Worm (Caenorhabditis elegans) whole organism, L2 larva: ENCODE data around the gene ztf-1.

ENCODE experiments used
- C34F6.9 ChIP-seq: fragments of 150-350 bp; optimal IDR thresholded peaks from 2 replicates; lab custom pipeline; 2014; ENCODE audit warnings: missing biosample characterization, missing genetic modification characterization
- F13H6.1 ChIP-seq: sonication (generic microtip); optimal IDR thresholded peaks from 2 replicates; lab custom pipeline; 2016; ENCODE audit warnings: missing genetic modification characterization, missing compliant biosample characterization
- ZK546.5 ChIP-seq: sonication (generic microtip); optimal IDR thresholded peaks from 2 replicates; lab custom pipeline; 2017; ENCODE audit warnings: missing biosample characterization, missing genetic modification characterization
- aly-2 ChIP-seq: fragments of 150-350 bp; optimal IDR thresholded peaks from 2 replicates; lab custom pipeline; 2014; ENCODE audit warnings: missing biosample characterization, missing genetic modification characterization
- blmp-1 ChIP-seq: sonication (generic microtip); optimal IDR thresholded peaks from 2 replicates; lab custom pipeline; 2017; ENCODE audit warnings: missing genetic modification characterization, mild to moderate bottlenecking, missing compliant biosample characterization, antibody characterized with exemption, moderate library complexity; ENCODE audit not compliant: insufficient read depth
- ceh-16 ChIP-seq: fragments of 150-350 bp; optimal IDR thresholded peaks from 2 replicates; lab custom pipeline; 2014; ENCODE audit warnings: missing biosample characterization, missing genetic modification characterization
- ceh-82 ChIP-seq: fragments of 150-350 bp; optimal IDR thresholded peaks from 2 replicates; lab custom pipeline; 2014; ENCODE audit warnings: missing biosample characterization, missing genetic modification characterization
- crh-2 ChIP-seq: sonication (generic microtip); optimal IDR thresholded peaks from 2 replicates; lab custom pipeline; 2017; ENCODE audit warnings: missing biosample characterization, missing genetic modification characterization
- dmd-4 ChIP-seq: sonication (generic microtip); optimal IDR thresholded peaks from 2 replicates; lab custom pipeline; 2017; ENCODE audit warnings: missing biosample characterization, missing genetic modification characterization
- elt-1 ChIP-seq: fragments of 150-350 bp; optimal IDR thresholded peaks from 2 replicates; lab custom pipeline; 2014; ENCODE audit warnings: missing biosample characterization, missing genetic modification characterization
- elt-3 ChIP-seq: sonication (generic microtip); optimal IDR thresholded peaks from 2 replicates; lab custom pipeline; 2017; ENCODE audit warnings: missing biosample characterization, missing genetic modification characterization
- fos-1 ChIP-seq: fragments of 150-350 bp; optimal IDR thresholded peaks from 2 replicates; lab custom pipeline; 2014; ENCODE audit warnings: missing biosample characterization, missing genetic modification characterization
- gmeb-1 ChIP-seq: fragments of 150-350 bp; optimal IDR thresholded peaks from 2 replicates; lab custom pipeline; 2014; ENCODE audit warnings: missing biosample characterization, missing genetic modification characterization
- lin-11 ChIP-seq: fragments of 150-350 bp; sonication (generic microtip); optimal IDR thresholded peaks from 2 replicates; lab custom pipeline; 2014; ENCODE audit warnings: missing biosample characterization, missing genetic modification characterization, inconsistent platforms, mixed read lengths
- lin-13 ChIP-seq: fragments of 150-350 bp; optimal IDR thresholded peaks from 2 replicates; lab custom pipeline; 2014; ENCODE audit warnings: missing biosample characterization, missing genetic modification reagents, missing genetic modification characterization
- lin-39 ChIP-seq: fragments of 150-350 bp; optimal IDR thresholded peaks from 2 replicates; lab custom pipeline; 2014; ENCODE audit warnings: missing biosample characterization, missing genetic modification reagents, missing genetic modification characterization
- mab-5 ChIP-seq: fragments of 150-350 bp; optimal IDR thresholded peaks from 2 replicates; lab custom pipeline; 2014; ENCODE audit warnings: missing biosample characterization, missing genetic modification characterization
- mdl-1 ChIP-seq, 2 experiments: fragments of 150-350 bp in 1 of 2; sonication (generic microtip) in 1 of 2; optimal IDR thresholded peaks; 2 replicates each; lab custom pipeline; 2017; ENCODE audit warnings: missing biosample characterization in 2 of 2, missing genetic modification characterization in 2 of 2
- nhr-10 ChIP-seq: sonication (generic microtip); optimal IDR thresholded peaks from 2 replicates; lab custom pipeline; 2017; ENCODE audit warnings: missing biosample characterization, missing genetic modification characterization
- nhr-11 ChIP-seq: fragments of 150-350 bp; optimal IDR thresholded peaks from 2 replicates; lab custom pipeline; 2014; ENCODE audit warnings: missing biosample characterization, missing genetic modification characterization
- nhr-12 ChIP-seq: fragments of 150-350 bp; optimal IDR thresholded peaks from 2 replicates; lab custom pipeline; 2014; ENCODE audit warnings: missing biosample characterization, missing genetic modification characterization
- nhr-129 ChIP-seq: fragments of 150-350 bp; optimal IDR thresholded peaks from 2 replicates; lab custom pipeline; 2014; ENCODE audit warnings: missing biosample characterization, missing genetic modification characterization
- nhr-23 ChIP-seq: fragments of 150-350 bp; optimal IDR thresholded peaks from 2 replicates; lab custom pipeline; 2014; ENCODE audit warnings: missing biosample characterization, missing genetic modification reagents, missing genetic modification characterization
- nhr-25 ChIP-seq: fragments of 150-350 bp; sonication (generic microtip); optimal IDR thresholded peaks from 3 replicates; lab custom pipeline; 2014; ENCODE audit warnings: missing biosample characterization, missing genetic modification characterization
- nhr-6 ChIP-seq: fragments of 150-350 bp; optimal IDR thresholded peaks from 2 replicates; lab custom pipeline; 2014; ENCODE audit warnings: missing biosample characterization, missing genetic modification characterization
- sem-4 ChIP-seq: fragments of 150-350 bp; optimal IDR thresholded peaks from 2 replicates; lab custom pipeline; 2014; ENCODE audit warnings: missing biosample characterization, missing genetic modification reagents, missing genetic modification characterization
- skn-1 ChIP-seq: sonication (generic microtip); optimal IDR thresholded peaks from 2 replicates; lab custom pipeline; 2017; ENCODE audit warnings: missing biosample characterization, missing genetic modification characterization
- sma-3 ChIP-seq: sonication (generic microtip); optimal IDR thresholded peaks from 2 replicates; lab custom pipeline; 2016; ENCODE audit warnings: missing genetic modification reagents, missing genetic modification characterization, missing compliant biosample characterization
- sma-9 ChIP-seq, 2 experiments: fragments of 150-350 bp in 1 of 2; sonication (generic microtip) in 1 of 2; optimal IDR thresholded peaks; 2 replicates each; lab custom pipeline; 2014 to 2016; ENCODE audit warnings: missing genetic modification characterization in 2 of 2, mild to moderate bottlenecking in 1 of 2, missing biosample characterization in 1 of 2, missing compliant biosample characterization in 1 of 2, missing genetic modification reagents in 1 of 2, moderate library complexity in 1 of 2
- snpc-4 ChIP-seq: fragments of 150-350 bp; optimal IDR thresholded peaks from 2 replicates; lab custom pipeline; 2014; ENCODE audit warnings: missing biosample characterization, missing genetic modification characterization
- unc-39 ChIP-seq: fragments of 150-350 bp; optimal IDR thresholded peaks from 2 replicates; lab custom pipeline; 2014; ENCODE audit warnings: missing biosample characterization, missing genetic modification characterization
- unc-55 ChIP-seq: fragments of 150-350 bp; sonication (generic microtip); optimal IDR thresholded peaks from 3 replicates; lab custom pipeline; 2014; ENCODE audit warnings: missing biosample characterization, missing genetic modification reagents, missing genetic modification characterization
- ztf-1 ChIP-seq: fragments of 200-800 bp; sonication (Bioruptor generic); conservative IDR thresholded peaks from 2 replicates; pipeline ENCODE4 v1.3.6; 2022; ENCODE audit warnings: missing genetic modification characterization, missing compliant biosample characterization
- ztf-11 ChIP-seq: sonication (generic microtip); optimal IDR thresholded peaks from 2 replicates; lab custom pipeline; 2017; ENCODE audit warnings: missing biosample characterization, missing genetic modification characterization

The ztf-1 gene

DNA sequence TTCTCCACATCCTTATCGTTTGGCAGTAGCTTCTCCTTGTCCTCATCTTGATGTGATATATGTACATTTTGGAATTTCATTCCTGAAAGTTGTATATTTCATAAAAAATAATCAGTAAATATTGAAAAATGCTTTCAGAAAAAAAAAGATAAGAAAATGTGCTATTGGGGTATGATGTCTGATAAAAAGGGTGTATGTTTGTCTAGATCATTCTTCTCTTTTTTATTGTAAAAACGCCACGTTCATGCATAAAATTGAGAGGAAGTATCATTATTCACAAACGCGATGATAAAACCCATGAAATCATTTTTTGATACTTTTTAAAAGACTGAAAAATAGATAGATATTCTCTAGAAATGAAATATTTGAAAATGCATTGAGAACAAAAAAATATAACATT is 43.5 kb downstream of the ztf-1 start:
- peak; percentile 69 for TF ChIP-seq crh-2 (tag; lab: Kevin White, UChicago)
- peak; percentile 92 for TF ChIP-seq fos-1 (tag; lab: Kevin White, UChicago)
- peak; percentile 22 for TF ChIP-seq skn-1 (tag; lab: Kevin White, UChicago)
- TF ChIP-seq ceh-82, result no peak
- TF ChIP-seq nhr-12 (tag; lab: Kevin White, UChicago), result no peak
- no peak for TF ChIP-seq nhr-23 (tag; lab: Kevin White, UChicago)
- no peak for TF ChIP-seq dmd-4
- peak; percentile 40 for TF ChIP-seq sma-3 (GFP tag; lab: Kevin White, UChicago)
- no peak for TF ChIP-seq lin-13 (GFP tag; lab: Kevin White, UChicago)
- TF ChIP-seq nhr-129 (tag; lab: Kevin White, UChicago), result no peak
- no peak for TF ChIP-seq elt-1
- no peak for TF ChIP-seq nhr-11
- peak; percentile 41 for TF ChIP-seq F13H6.1 (tag; lab: Kevin White, UChicago)
- no peak for TF ChIP-seq nhr-6 (tag; lab: Kevin White, UChicago)
- TF ChIP-seq ZK546.5, result no peak
- TF ChIP-seq ztf-11 (tag; lab: Kevin White, UChicago), result no peak
- TF ChIP-seq elt-3 (tag; lab: Kevin White, UChicago), result no peak
- no peak for TF ChIP-seq ztf-1
- TF ChIP-seq sma-9 (GFP tag; optimal IDR thresholded peaks at IDR 0.05; lab: Kevin White, UChicago), result peak; percentile 22
- TF ChIP-seq sma-9 (tag; optimal IDR thresholded peaks at IDR 0.05; lab: Kevin White, UChicago), result no peak
- no peak for TF ChIP-seq gmeb-1
- no peak for TF ChIP-seq mdl-1 (tag; optimal IDR thresholded peaks at IDR 0.05; lab: Kevin White, UChicago)
- no peak for TF ChIP-seq mab-5 (tag; lab: Kevin White, UChicago)
- no peak for TF ChIP-seq aly-2 (tag; lab: Kevin White, UChicago)

DNA sequence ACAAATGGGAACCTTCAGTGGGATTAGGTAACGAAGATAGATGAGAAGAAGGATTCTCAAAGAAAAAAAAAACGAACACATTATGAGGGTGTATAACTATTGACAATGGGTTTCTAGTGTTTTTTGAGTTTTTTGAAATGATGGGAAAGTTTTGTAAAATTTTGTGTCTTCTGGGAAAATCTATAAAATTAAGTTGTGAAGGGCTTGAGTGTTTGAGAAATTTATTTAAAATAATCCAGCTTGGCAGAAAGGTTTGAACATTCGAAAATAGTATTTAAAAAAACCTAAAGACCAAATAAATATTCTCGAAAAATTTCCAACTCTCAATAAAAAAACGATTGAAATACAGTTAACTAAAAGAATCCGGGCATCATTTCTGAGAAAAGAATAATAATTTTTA is 46.9 kb downstream of the ztf-1 start:
- TF ChIP-seq mdl-1 (tag; optimal IDR thresholded peaks at IDR 0.05; lab: Kevin White, UChicago) (no peak), sem-4 (tag; lab: Kevin White, UChicago) (no peak), ceh-82 (no peak), unc-55 (GFP tag; lab: Kevin White, UChicago) (no peak), nhr-12 (tag; lab: Kevin White, UChicago) (no peak), gmeb-1 (no peak), blmp-1 (tag; lab: Kevin White, UChicago) (no peak), unc-39 (tag; lab: Kevin White, UChicago) (no peak), nhr-11 (no peak), lin-11 (tag; lab: Kevin White, UChicago) (no peak), fos-1 (tag; lab: Kevin White, UChicago) (no peak), C34F6.9 (tag; lab: Kevin White, UChicago) (no peak), dmd-4 (no peak), sma-3 (GFP tag; lab: Kevin White, UChicago) (no peak), nhr-23 (tag; lab: Kevin White, UChicago) (no peak), F13H6.1 (tag; lab: Kevin White, UChicago) (no peak)
- TF ChIP-seq, all 48 proteins: peak for 0

DNA sequence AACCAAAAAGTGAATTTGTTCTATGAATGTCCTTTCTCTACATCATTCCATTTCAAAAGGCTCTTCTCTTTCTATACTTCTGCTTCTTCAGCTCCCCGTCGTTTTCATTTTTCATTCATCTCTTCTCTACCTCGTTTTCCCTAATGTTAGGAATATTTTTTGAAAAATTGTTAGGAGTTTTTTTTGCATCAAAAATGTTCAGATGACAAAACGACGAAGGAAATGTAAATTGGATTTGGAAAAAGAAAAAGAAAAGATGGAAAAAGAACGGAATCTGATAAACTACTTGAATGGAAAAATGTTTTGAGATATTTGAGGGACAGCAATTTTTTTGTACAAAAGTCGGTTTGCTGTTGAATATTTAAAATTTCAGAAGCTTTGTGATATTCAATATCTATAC is 47.4 kb downstream of the ztf-1 start:
- TF ChIP-seq nhr-6 (tag; lab: Kevin White, UChicago), result no peak
- no peak for TF ChIP-seq snpc-4

DNA sequence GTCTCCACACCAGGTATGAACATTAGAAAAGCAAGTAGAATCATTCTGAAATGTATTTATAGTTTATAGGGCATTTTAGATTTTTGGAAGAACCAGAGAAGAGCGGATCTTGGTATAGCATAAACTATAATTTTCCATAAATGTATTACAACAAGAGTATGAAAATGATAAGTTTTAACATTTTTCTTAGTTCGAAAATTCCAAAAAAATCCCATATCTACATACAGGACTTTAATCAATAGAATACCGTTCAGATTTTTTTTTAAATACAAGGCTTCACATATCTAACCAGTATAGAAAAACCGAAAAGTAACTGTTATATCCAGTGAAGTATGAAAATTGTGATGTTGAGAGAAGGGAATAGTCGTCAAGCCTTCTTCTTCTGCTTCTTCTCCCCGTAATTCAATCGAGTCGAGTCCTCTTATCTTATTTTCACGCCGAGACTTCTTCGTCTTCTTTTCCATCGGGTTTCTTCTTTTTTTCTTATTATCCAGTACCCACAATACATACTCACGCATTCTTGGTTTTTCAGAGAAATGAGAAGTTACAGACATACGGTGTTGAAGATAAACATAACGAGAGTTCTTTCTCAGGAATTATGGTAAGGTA is 48.3 kb downstream of the ztf-1 start, which contains the start of gene ZK370.6:
ZK370.6 (minus strand) TSS at position 51 of the 609 bp plus-strand sequence.
- no peak for TF ChIP-seq ceh-16 (tag; lab: Kevin White, UChicago)
- no peak for TF ChIP-seq nhr-12 (tag; lab: Kevin White, UChicago)

DNA sequence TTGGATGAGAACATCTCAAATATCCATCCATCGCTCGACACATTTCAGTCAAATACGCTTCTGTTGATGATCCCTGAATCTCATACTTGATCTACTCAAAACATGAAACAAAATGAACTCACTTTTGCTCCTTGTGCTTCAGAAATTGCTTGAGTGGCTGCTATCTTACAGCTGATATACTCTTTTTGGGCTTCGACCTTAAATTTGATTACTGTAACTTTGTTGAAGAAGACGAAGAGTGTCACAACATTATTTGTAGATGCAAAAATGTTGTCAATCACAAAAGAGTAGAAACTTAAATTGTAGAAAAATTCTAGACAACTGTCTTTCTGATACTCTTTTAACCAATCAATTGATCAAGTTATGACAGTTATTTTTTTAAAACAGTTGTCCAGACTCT is 49.6 kb downstream of the ztf-1 start:
- TF ChIP-seq lin-11 (tag; lab: Kevin White, UChicago) (no peak), nhr-11 (no peak), nhr-25 (tag; lab: Kevin White, UChicago) (no peak), aly-2 (tag; lab: Kevin White, UChicago) (no peak), lin-39 (tag; lab: Kevin White, UChicago) (no peak), blmp-1 (tag; lab: Kevin White, UChicago) (no peak), nhr-10 (tag; lab: Kevin White, UChicago) (no peak), nhr-12 (tag; lab: Kevin White, UChicago) (no peak)
